Fruit fly (Drosophila melanogaster) whole organism, embryonic: ENCODE data around the gene Snx17.

Source experiments
- CG13775 ChIP-seq: fragments of 200-800 bp; sonication (Bioruptor generic); optimal IDR thresholded peaks from 3 replicates; lab custom pipeline; 2017; ENCODE audit warnings: missing biosample characterization, mild to moderate bottlenecking, missing genetic modification characterization
- CG1792 ChIP-seq: fragments of 200-800 bp; sonication (Bioruptor generic); optimal IDR thresholded peaks from 2 replicates; lab custom pipeline; 2016; ENCODE audit warnings: missing biosample characterization, missing genetic modification characterization
- CG2116 ChIP-seq: fragments of 200-800 bp; sonication (Bioruptor generic); optimal IDR thresholded peaks from 3 replicates; lab custom pipeline; 2018; ENCODE audit warnings: missing biosample characterization, mild to moderate bottlenecking, missing genetic modification characterization
- CG8478 ChIP-seq: fragments of >200 bp; optimal IDR thresholded peaks from 2 replicates; lab custom pipeline; 2018
- Nf-YA ChIP-seq: fragments of 200-800 bp; sonication (Bioruptor generic); IDR thresholded peaks from 2 replicates; pipeline ENCODE4 v1.3.6; 2022; ENCODE audit warnings: missing biosample characterization, missing genetic modification characterization
- chm ChIP-seq: fragments of 200-800 bp; sonication (Bioruptor generic); IDR thresholded peaks from 2 replicates; pipeline ENCODE4 v1.3.6; 2022; ENCODE audit warnings: missing biosample characterization, missing genetic modification characterization

DNA sequence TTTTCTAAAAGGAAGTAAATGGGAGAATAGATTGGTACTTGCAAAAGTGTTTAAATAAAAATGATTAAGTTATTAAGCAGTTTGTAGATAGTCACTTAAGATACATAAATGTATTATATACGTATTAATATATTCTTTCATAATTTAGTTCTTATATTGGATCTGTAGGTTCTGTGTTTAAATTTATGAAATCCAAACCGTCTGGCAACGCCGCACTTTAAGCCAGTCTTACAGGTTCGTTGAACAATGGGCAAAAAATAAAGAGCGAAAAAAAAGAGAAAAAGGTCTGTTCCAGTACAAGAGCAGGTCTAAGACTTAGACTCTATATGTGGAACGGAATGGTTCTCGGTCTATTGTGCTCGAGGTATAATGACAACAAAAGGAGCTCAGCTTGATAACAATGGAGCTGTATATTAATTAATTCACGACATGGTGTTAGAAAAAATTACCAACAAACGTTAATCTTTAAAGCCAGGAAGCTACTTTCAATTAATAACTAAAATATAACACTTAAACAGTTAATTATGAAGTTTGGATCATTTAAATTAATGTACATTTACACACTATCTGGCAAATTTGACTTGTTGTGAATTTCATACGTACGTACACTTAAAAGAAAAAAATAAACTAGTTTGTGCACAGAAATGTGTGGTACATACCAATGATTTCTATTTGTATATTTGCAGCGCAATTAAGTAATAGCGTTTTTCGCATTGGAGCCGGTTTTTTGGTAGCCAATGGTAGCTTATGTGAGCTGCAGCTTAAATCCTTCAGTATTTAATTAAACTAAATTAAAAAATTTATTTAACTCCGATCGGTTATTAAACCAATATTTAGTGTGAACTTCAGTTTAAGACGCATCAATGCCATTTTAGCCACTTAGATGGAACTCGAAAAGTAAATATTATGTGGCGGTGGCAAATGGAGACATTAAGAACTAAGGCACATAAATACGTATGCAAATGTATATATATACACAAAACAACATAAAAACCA, 2.3 kb upstream of the Snx17 start, which contains the start of gene CG5731:
- no peak for TF ChIP-seq CG13775
- no peak for TF ChIP-seq Nf-YA (GFP tag; lab: Robert Waterston, UW)
- no peak for TF ChIP-seq CG8478 (lab: Kevin White, UChicago)
- no peak for TF ChIP-seq CG2116
- TF ChIP-seq chm (GFP tag; lab: Robert Waterston, UW), result no peak
- no peak for TF ChIP-seq CG1792 (GFP tag; lab: Kevin White, UChicago)
